Worm (Caenorhabditis elegans) whole organism, early embryonic: ENCODE measurements around the gene picd-1.

Experiments used
- aly-1 ChIP-seq: sonication (generic microtip); optimal IDR thresholded peaks from 2 replicates; lab custom pipeline; 2016; ENCODE audit warnings: missing genetic modification characterization, missing compliant biosample characterization
- ama-1 ChIP-seq: fragments of 150-350 bp; optimal IDR thresholded peaks from 2 replicates; lab custom pipeline; 2014
- ceh-13 ChIP-seq: fragments of 200-800 bp; sonication (Bioruptor generic); optimal IDR thresholded peaks from 2 replicates; lab custom pipeline; 2018; ENCODE audit warnings: mild to moderate bottlenecking, missing genetic modification characterization, missing compliant biosample characterization
- ceh-36 ChIP-seq: sonication (generic microtip); optimal IDR thresholded peaks from 2 replicates; lab custom pipeline; 2016; ENCODE audit warnings: missing genetic modification characterization, inconsistent platforms, missing compliant biosample characterization
- sea-1 ChIP-seq: fragments of 200-800 bp; sonication (Bioruptor generic); conservative IDR thresholded peaks from 2 replicates; pipeline ENCODE4 v1.3.6; 2022; ENCODE audit warnings: missing genetic modification characterization, missing compliant biosample characterization
- tbx-11 ChIP-seq: fragments of 200-800 bp; sonication (Bioruptor generic); IDR thresholded peaks from 2 replicates; pipeline ENCODE4 v1.3.6; 2022; ENCODE audit warnings: missing genetic modification characterization, missing compliant biosample characterization

- TF ChIP-seq ama-1 (lab: Kevin White, UChicago) = no peak
- no peak for TF ChIP-seq ceh-13
- TF ChIP-seq tbx-11 = no peak
- no peak for TF ChIP-seq ceh-36
- no peak for TF ChIP-seq sea-1 (GFP tag; lab: Robert Waterston, UW)
- no peak for TF ChIP-seq aly-1 (tag; lab: Kevin White, UChicago)
Observed at ce11 chrV:102165-102564, 2.5 kb upstream of the picd-1 start.
